Worm (Caenorhabditis elegans): ENCODE results near the gene C07B5.4.

The C07B5.4 gene

ce11 chrX:9576928-9577327 is 47.5 kb downstream of the C07B5.4 start, which contains the start of gene glb-17:
Gene glb-17, minus strand, starts transcription at chrX:9577028.
- TF ChIP-seq bed-2 (GFP tag; IDR thresholded peaks at IDR 0.05) (no peak), repo-1 (tag; optimal IDR thresholded peaks at IDR 0.05) (no peak), hsf-1 (GFP tag; IDR thresholded peaks at IDR 0.05) (no peak), K12H6.12 (tag; optimal IDR thresholded peaks at IDR 0.05) (no peak), tlf-1 (GFP tag; optimal IDR thresholded peaks at IDR 0.05) (no peak), ztf-3 (GFP tag; optimal IDR thresholded peaks at IDR 0.05) (no peak), tbx-9 (tag; optimal IDR thresholded peaks at IDR 0.05; ENCODE audit: borderline replicate concordance) (no peak), fkh-3 (tag; optimal IDR thresholded peaks at IDR 0.05) (no peak)

ce11 chrX:9584333-9584732 is 54.9 kb downstream of the C07B5.4 start, which contains the start of gene gpx-5:
Gene gpx-5, plus strand, starts transcription at chrX:9584668.
- TF ChIP-seq Y79H2A.3 (GFP tag; conservative IDR thresholded peaks at IDR 0.05) (no peak), attf-6 (GFP tag; IDR thresholded peaks at IDR 0.05) (no peak), lin-54 (GFP tag; optimal IDR thresholded peaks at IDR 0.05) (no peak), C06A6.2 (GFP tag; conservative IDR thresholded peaks at IDR 0.05) (no peak), nhr-90 (tag; optimal IDR thresholded peaks at IDR 0.05) (no peak), dpff-1 (tag; optimal IDR thresholded peaks at IDR 0.05) (no peak), ZK185.1 (tag; optimal IDR thresholded peaks at IDR 0.05; ENCODE audit: poor library complexity, severe bottlenecking) (no peak), zfh-2 (GFP tag; conservative IDR thresholded peaks at IDR 0.05) (no peak), rpc-1 (optimal IDR thresholded peaks at IDR 0.05) (no peak), rpc-1 (tag; optimal IDR thresholded peaks at IDR 0.05) (no peak), snpc-3.4 (tag; optimal IDR thresholded peaks at IDR 0.05) (no peak)

ce11 chrX:9585584-9586166 is 56.2 kb downstream of the C07B5.4 start:
- TF ChIP-seq Y79H2A.3 (GFP tag; conservative IDR thresholded peaks at IDR 0.05) (no peak), aptf-3 (GFP tag; IDR thresholded peaks at IDR 0.05) (no peak), madf-8 (GFP tag; conservative IDR thresholded peaks at IDR 0.05) (no peak), ZK185.1 (tag; optimal IDR thresholded peaks at IDR 0.05; ENCODE audit: poor library complexity, severe bottlenecking) (no peak)

Measured in whole organism, young adult.